Fruit fly (Drosophila melanogaster): ENCODE data around the gene Tep1.

Gene Tep1

DNA sequence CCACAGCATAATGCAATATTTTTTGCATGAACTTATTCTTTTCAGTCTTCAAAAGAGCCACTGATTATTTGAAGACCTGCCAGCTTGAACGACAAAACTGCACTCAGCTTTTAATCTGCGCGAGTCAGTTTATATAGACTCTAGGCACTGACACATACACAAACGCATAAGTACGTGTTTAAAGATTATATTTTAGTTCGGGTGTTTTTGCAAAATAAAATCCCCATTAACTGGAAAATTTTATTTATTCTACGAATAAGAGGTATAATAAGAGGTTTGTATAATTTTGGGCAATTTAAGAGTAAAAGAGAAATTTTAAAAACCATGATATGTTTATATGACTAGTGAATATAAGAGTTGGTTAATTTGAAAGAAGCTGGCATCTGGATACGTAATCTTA, at the start of gene Tep1:
Gene Tep1 (minus strand): TSS at position 101 of the 400 bp plus-strand sequence.
- TF ChIP-seq CG8478 (optimal IDR thresholded peaks at IDR 0.05) = no peak
- TF ChIP-seq CTCF (optimal IDR thresholded peaks at IDR 0.05) = no peak

DNA sequence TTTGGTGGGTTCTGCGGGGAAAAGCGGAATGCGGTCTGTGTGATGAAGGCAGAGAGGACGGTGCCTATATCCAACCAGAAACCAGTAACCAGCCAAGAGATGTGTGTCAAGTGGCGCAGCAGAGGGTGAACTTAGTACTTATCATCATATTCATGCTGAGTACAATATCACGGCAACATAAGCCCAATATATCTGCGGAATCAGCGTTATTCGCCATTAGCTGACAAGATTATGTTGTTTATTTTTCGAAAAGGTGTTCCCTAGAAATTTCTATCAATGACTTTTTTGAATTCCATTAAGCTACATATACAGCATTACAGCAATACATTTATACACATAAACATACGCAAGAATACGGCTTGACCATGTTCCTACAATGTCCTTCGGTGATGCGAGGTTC, 47.5 kb upstream of the Tep1 start, which contains the start of gene CG12448:
Gene CG12448 (plus strand): TSS at position 301 of the 400 bp plus-strand sequence.
- TF ChIP-seq CG8478 (optimal IDR thresholded peaks at IDR 0.05) (no peak), CTCF (optimal IDR thresholded peaks at IDR 0.05) (no peak)

DNA sequence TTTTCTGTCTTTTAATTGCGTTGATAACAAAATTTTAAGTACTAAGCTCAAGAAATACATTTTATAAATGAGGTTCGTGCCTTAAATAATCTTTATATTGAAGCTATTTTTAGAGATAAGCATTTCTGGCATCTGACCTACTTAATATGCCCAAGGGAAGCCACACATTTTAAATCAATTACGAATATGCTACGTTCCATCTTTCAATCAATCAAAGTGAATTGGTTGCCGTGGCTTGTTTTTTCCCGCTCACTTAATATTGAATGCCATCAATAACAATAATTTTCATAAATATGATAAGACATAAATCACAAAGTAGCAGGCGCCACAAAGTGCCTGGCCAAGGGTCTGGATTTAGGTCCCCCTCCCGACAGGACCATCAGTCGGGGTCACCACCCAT, 42.5 kb upstream of the Tep1 start:
- no peak for TF ChIP-seq CG8478 (optimal IDR thresholded peaks at IDR 0.05)
- no peak for TF ChIP-seq CTCF (optimal IDR thresholded peaks at IDR 0.05)

DNA sequence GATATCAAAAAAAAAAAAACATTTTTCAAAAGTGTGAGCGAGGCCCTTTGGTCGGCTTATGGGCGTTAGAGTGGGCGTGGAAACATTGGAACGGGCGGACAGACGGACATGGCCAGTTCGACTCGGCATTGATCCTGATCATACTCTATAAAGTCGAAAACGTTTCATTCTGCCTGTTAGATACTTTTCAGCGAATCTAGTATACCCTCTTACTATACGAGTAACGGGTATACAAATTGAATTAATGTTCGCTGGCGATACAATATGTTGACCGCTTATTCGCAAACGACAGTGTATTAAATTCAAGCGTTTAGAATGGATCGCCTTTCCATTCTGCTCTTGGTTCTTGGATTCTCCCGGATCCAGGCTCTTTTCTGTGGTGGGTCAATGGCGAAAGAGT, 29.5 kb upstream of the Tep1 start, which contains the start of gene CG4793:
Gene CG4793 (plus strand): TSS at position 301 of the 400 bp plus-strand sequence.
- no peak for TF ChIP-seq CTCF (optimal IDR thresholded peaks at IDR 0.05)
- TF ChIP-seq CG8478 (optimal IDR thresholded peaks at IDR 0.05) = no peak

DNA sequence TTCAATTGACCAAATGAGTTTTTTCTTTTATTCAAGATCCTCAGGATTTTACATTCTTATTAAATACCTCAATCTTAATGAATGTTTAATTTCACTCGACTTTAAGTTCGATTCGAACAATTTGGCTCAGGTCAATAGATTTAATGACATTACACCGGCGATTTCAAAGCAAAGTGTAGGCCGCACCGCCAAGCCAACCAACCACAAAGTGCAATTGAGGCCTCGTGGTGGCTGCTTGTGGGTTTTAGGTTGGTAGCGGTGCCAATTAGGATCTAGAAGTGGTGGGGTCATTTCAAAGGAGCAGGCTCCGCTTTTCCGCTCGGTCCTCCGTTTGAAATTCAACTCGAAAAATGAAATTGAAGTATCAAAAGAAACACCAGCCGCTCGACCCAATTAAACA, 23.0 kb upstream of the Tep1 start, which contains the start of gene CG13244:
Gene CG13244 (plus strand): TSS at position 301 of the 400 bp plus-strand sequence.
- TF ChIP-seq CTCF (optimal IDR thresholded peaks at IDR 0.05) = no peak
- no peak for TF ChIP-seq CG8478 (optimal IDR thresholded peaks at IDR 0.05)

- TF ChIP-seq CG8478 (optimal IDR thresholded peaks at IDR 0.05) = no peak
- no peak for TF ChIP-seq CTCF (optimal IDR thresholded peaks at IDR 0.05)
Observed at dm6 chr2L:15913674-15914037, 20.0 kb upstream of the Tep1 start.

- TF ChIP-seq CG8478 (optimal IDR thresholded peaks at IDR 0.05) = no peak
Observed at dm6 chr2L:15912901-15913673, 19.5 kb upstream of the Tep1 start.

DNA sequence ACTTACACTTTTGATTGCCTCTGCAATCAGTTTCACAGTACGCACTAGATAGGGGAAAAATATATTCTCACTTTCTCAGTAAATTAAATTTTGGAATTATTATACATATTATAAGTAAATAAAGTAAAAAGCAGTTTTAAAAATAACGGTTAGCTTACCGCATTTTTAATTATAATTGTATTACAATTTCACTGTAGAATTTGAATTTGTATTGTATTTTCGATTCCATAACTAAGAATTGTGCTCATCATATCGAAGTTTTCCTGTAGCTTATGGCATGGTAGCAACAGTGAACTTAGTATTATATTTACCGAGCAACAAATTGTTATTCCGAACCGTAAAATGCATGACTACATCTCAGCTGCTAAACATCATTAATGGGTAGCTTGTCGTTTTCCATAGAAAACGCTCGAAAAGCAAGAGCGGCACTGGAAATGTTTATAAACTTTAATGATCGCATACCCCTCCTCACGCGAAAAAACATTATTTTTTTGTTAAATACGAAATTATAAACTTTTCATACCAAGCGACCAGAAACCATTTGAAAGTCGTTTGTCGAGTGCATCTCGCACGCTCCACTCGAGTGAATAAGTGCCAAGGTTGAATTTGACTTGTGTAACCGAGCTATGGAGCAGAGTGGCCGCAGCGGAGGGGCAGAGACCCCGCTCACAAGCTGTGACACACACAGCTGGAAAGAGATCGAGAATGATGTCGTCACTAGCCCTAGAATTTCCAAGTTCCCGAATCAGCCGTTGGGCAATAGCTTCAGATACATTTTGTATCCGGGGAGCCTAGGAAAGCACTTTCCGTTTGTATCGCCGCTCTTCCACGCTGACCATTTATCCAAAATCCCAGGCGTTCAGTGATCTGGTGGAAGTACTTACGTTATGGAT, 18.6 kb upstream of the Tep1 start:
- no peak for TF ChIP-seq CG8478 (optimal IDR thresholded peaks at IDR 0.05)
- TF ChIP-seq CTCF (optimal IDR thresholded peaks at IDR 0.05) = no peak

dm6 chr2L:15911591-15912007, 18.0 kb upstream of the Tep1 start:
- no peak for TF ChIP-seq CTCF (optimal IDR thresholded peaks at IDR 0.05)
- TF ChIP-seq CG8478 (optimal IDR thresholded peaks at IDR 0.05) = no peak

DNA sequence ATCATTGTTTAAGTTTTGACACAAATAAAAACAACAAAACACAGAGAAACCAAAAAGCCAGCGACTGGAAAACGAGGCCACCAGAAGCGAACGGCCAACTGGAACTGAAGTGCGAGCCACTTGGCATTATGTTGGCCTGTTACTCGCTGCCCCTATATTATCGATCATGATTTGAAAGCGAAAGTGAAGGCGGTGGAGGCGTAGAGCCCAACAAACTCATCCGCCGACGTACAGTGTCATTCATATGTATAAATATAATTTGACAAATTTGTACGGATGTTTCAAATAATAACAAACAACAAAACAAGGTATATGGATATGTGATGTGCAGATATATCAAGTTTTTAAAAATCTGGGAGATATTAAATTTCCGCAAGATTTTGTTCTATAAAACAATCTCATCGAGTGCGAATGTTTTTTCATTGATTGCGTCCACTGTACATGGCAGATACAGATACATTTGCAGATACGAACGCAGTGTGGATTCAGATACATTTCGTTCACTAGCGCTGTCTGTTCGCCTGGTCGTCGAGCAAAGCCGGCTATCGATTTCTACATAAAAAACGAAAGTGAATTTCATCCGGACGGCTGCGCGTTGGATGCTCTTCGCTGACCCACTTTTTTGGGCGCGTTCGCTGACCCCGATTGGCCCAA, 17.5 kb upstream of the Tep1 start:
- no peak for TF ChIP-seq CTCF (optimal IDR thresholded peaks at IDR 0.05)
- TF ChIP-seq CG8478 (optimal IDR thresholded peaks at IDR 0.05) = no peak

DNA sequence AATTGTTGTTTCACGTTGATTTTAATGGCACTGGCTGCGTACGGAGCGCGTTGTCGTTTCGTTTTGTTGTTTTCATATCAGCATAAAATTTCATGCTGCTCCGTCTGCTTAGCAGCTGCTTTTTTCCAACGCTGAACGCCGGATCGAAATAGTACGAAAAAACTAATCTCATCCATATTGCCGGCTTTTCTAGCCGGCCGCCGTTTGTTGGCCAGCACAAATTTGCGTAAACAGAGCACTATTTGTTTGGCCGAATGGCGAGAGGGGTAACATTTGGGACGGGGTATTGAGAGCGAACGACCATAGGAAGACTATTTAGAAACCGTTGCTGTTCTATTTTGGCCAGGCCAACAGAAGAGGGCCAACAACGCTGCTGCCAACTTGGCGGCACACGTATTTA, 16.2 kb upstream of the Tep1 start:
- TF ChIP-seq CG8478 (optimal IDR thresholded peaks at IDR 0.05) (no peak), CTCF (optimal IDR thresholded peaks at IDR 0.05) (no peak)

DNA sequence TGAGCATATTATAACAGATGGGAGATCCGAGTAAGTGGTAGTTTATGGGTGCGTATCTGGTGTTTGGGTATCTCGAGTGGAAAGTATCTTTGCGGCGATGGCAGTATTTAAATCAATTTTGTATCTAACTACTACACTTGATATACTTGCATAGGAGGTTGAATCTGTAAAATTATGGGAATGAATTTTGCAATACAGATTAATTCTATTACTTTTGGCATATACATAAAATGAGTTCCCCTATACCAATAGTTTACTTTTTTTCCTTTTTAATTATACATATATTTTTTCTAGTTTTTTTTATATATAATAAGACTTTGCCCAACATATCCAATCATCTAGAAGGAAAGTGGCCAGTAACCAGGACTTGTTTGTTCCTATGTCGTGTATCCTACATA, 15.7 kb upstream of the Tep1 start:
- TF ChIP-seq CG8478 (optimal IDR thresholded peaks at IDR 0.05) (no peak), CTCF (optimal IDR thresholded peaks at IDR 0.05) (no peak)

- TF ChIP-seq CG8478 (optimal IDR thresholded peaks at IDR 0.05) (no peak), CTCF (optimal IDR thresholded peaks at IDR 0.05) (no peak)
Observed at dm6 chr2L:15908496-15909276, 15.1 kb upstream of the Tep1 start.

DNA sequence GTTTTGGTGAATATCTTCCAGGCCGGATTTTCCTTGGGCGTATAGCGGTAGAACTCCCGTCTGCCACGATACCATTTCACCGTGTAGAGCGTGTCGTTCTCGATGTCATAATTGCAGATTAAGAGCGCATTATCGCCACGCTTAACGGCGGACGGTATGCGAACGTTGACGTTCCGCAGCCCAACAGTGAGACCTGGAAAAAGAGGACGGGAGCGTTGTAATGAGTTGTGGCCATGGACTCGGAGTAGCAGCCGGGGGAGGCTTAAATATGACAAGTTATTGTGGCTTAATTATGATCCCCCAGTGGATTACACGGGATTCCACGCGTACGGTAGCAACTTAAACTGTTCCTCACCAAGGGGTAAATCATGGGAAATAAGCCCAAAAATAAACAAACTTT, 14.5 kb upstream of the Tep1 start:
- TF ChIP-seq CG8478 (optimal IDR thresholded peaks at IDR 0.05) (no peak), CTCF (optimal IDR thresholded peaks at IDR 0.05) (no peak)
